Fruit fly (Drosophila melanogaster) whole organism, prepupa: Measurements from ENCODE around the gene ATPsynCF6.

Experiments used
- Blimp-1 ChIP-seq: fragments of 200-800 bp; sonication (Bioruptor generic); optimal IDR thresholded peaks from 3 replicates; lab custom pipeline; 2017; ENCODE audit warnings: missing biosample characterization, missing genetic modification characterization, mild to moderate bottlenecking, moderate library complexity, missing genetic modification reagents
- CG10669 ChIP-seq: fragments of 200-800 bp; sonication (Bioruptor generic); optimal IDR thresholded peaks from 3 replicates; lab custom pipeline; 2018; ENCODE audit warnings: missing biosample characterization, mild to moderate bottlenecking, missing genetic modification characterization, moderate library complexity
- CG11902 ChIP-seq: fragments of 200-800 bp; sonication (Bioruptor generic); optimal IDR thresholded peaks from 3 replicates; lab custom pipeline; 2016; ENCODE audit warnings: missing biosample characterization, missing genetic modification characterization
- CG1621 ChIP-seq: fragments of 200-800 bp; sonication (Bioruptor generic); optimal IDR thresholded peaks from 3 replicates; lab custom pipeline; 2018; ENCODE audit warnings: missing biosample characterization, mild to moderate bottlenecking, missing genetic modification characterization
- CG34406 ChIP-seq: fragments of 200-800 bp; sonication (Bioruptor generic); optimal IDR thresholded peaks from 3 replicates; lab custom pipeline; 2016; ENCODE audit warnings: missing biosample characterization, missing genetic modification characterization
- CG6854 ChIP-seq: fragments of 200-800 bp; sonication (Bioruptor generic); optimal IDR thresholded peaks from 2 replicates; lab custom pipeline; 2017; ENCODE audit warnings: missing biosample characterization, mild to moderate bottlenecking, missing genetic modification characterization
- Ets21C ChIP-seq: fragments of 200-800 bp; sonication (Bioruptor generic); optimal IDR thresholded peaks from 3 replicates; lab custom pipeline; 2016; ENCODE audit warnings: missing biosample characterization, missing genetic modification characterization
- Gug ChIP-seq: fragments of 200-800 bp; sonication (Bioruptor generic); IDR thresholded peaks from 2 replicates; pipeline ENCODE4 v1.3.6; 2022; ENCODE audit warnings: missing biosample characterization, missing genetic modification characterization
- Hr39 ChIP-seq: fragments of 200-800 bp; sonication (Bioruptor generic); optimal IDR thresholded peaks from 2 replicates; lab custom pipeline; 2016; ENCODE audit warnings: missing biosample characterization, missing genetic modification characterization
- cyc ChIP-seq: fragments of 200-800 bp; sonication (Bioruptor generic); optimal IDR thresholded peaks from 3 replicates; lab custom pipeline; 2016; ENCODE audit warnings: missing biosample characterization, missing genetic modification characterization
- esn ChIP-seq: fragments of 200-800 bp; sonication (Bioruptor generic); optimal IDR thresholded peaks from 2 replicates; lab custom pipeline; 2016; ENCODE audit warnings: missing biosample characterization, mild to moderate bottlenecking, missing genetic modification characterization, moderate library complexity
- lz ChIP-seq: fragments of 200-800 bp; sonication (Bioruptor generic); optimal IDR thresholded peaks from 3 replicates; lab custom pipeline; 2016; ENCODE audit warnings: missing biosample characterization, missing genetic modification characterization
- vri ChIP-seq: fragments of 200-800 bp; sonication (Bioruptor generic); optimal IDR thresholded peaks from 3 replicates; lab custom pipeline; 2016; ENCODE audit warnings: missing biosample characterization, mild to moderate bottlenecking, missing genetic modification characterization

- TF ChIP-seq vri (GFP tag; lab: Kevin White, UChicago) (no peak), Blimp-1 (peak; percentile 15), Hr39 (GFP tag; lab: Kevin White, UChicago) (no peak), CG6854 (no peak), Gug (no peak), esn (no peak), lz (no peak), CG10669 (GFP tag; lab: Kevin White, UChicago) (no peak), CG34406 (GFP tag; lab: Kevin White, UChicago) (no peak), cyc (GFP tag; lab: Kevin White, UChicago) (no peak), CG11902 (GFP tag; lab: Kevin White, UChicago) (no peak), Ets21C (GFP tag; lab: Kevin White, UChicago) (no peak), CG1621 (no peak)
Observed at dm6 chr3R:23346007-23346681, 9.7 kb downstream of the ATPsynCF6 start, which contains the start of gene pnt.
